Fruit fly (Drosophila melanogaster) whole organism, embryonic: ENCODE results near the gene CG9733.

Source experiments
- Aef1 ChIP-seq: fragments of 200-800 bp; sonication (Bioruptor generic); IDR thresholded peaks from 3 replicates; pipeline ENCODE4 v1.3.6; 2022; ENCODE audit warnings: missing biosample characterization, missing genetic modification characterization
- Asciz ChIP-seq: fragments of 200-800 bp; sonication (Bioruptor generic); optimal IDR thresholded peaks from 2 replicates; lab custom pipeline; 2017; ENCODE audit warnings: missing biosample characterization, mild to moderate bottlenecking, missing genetic modification characterization, missing genetic modification reagents
- Atf6 ChIP-seq: fragments of 200-800 bp; sonication (Bioruptor generic); IDR thresholded peaks from 2 replicates; pipeline ENCODE4 v1.3.6; 2022; ENCODE audit warnings: missing biosample characterization, missing genetic modification characterization
- Bdp1 ChIP-seq: fragments of 200-800 bp; sonication (Bioruptor generic); optimal IDR thresholded peaks from 3 replicates; lab custom pipeline; 2016; ENCODE audit warnings: missing biosample characterization, missing genetic modification characterization
- CG1529 ChIP-seq: fragments of 200-800 bp; sonication (Bioruptor generic); optimal IDR thresholded peaks from 3 replicates; lab custom pipeline; 2018; ENCODE audit warnings: missing biosample characterization, missing genetic modification characterization
- CG1647 ChIP-seq: fragments of 200-800 bp; sonication (Bioruptor generic); optimal IDR thresholded peaks from 3 replicates; lab custom pipeline; 2016; ENCODE audit warnings: missing biosample characterization, missing genetic modification characterization
- CG17328 ChIP-seq: fragments of 200-800 bp; sonication (Bioruptor generic); IDR thresholded peaks from 2 replicates; pipeline ENCODE4 v1.3.6; 2022; ENCODE audit warnings: missing biosample characterization, missing genetic modification characterization
- CG17829 ChIP-seq: fragments of 200-800 bp; optimal IDR thresholded peaks from 2 replicates; lab custom pipeline; 2019; ENCODE audit warnings: missing biosample characterization, mild to moderate bottlenecking, missing genetic modification characterization, moderate library complexity
- CG3995 ChIP-seq: fragments of 200-800 bp; sonication (Bioruptor generic); optimal IDR thresholded peaks from 3 replicates; lab custom pipeline; 2016; ENCODE audit warnings: missing biosample characterization, missing genetic modification characterization
- CG4404 ChIP-seq: fragments of 200-800 bp; sonication (Bioruptor generic); IDR thresholded peaks from 2 replicates; pipeline ENCODE4 v1.3.6; 2022; ENCODE audit warnings: missing biosample characterization, missing genetic modification characterization
- CG4424 ChIP-seq: fragments of 200-800 bp; sonication (Bioruptor generic); optimal IDR thresholded peaks from 3 replicates; lab custom pipeline; 2016; ENCODE audit warnings: missing biosample characterization, missing genetic modification characterization
- CG4617 ChIP-seq: fragments of 200-800 bp; sonication (Bioruptor generic); optimal IDR thresholded peaks from 3 replicates; lab custom pipeline; 2016; ENCODE audit warnings: missing biosample characterization, missing genetic modification characterization, borderline replicate concordance
- CG6689 ChIP-seq: fragments of 200-800 bp; sonication (Bioruptor generic); IDR thresholded peaks from 2 replicates; pipeline ENCODE4 v1.3.6; 2022; ENCODE audit warnings: missing biosample characterization, missing genetic modification characterization
- CG8359 ChIP-seq: fragments of 200-800 bp; sonication (Bioruptor generic); optimal IDR thresholded peaks from 2 replicates; lab custom pipeline; 2017; ENCODE audit warnings: missing biosample characterization, mild to moderate bottlenecking, missing genetic modification characterization, borderline replicate concordance
- CG9609 ChIP-seq: fragments of 200-800 bp; sonication (Bioruptor generic); optimal IDR thresholded peaks from 3 replicates; lab custom pipeline; 2016; ENCODE audit warnings: missing biosample characterization, missing genetic modification characterization
- CG9727 ChIP-seq: fragments of 200-800 bp; sonication (Bioruptor generic); optimal IDR thresholded peaks from 3 replicates; lab custom pipeline; 2017; ENCODE audit warnings: missing biosample characterization, mild to moderate bottlenecking, missing genetic modification characterization
- CHES-1-like ChIP-seq: fragments of 200-800 bp; sonication (Bioruptor generic); optimal IDR thresholded peaks from 2 replicates; lab custom pipeline; 2016; ENCODE audit warnings: missing biosample characterization, missing genetic modification characterization
- CkIIα-i1 ChIP-seq: fragments of 200-800 bp; sonication (Bioruptor generic); IDR thresholded peaks from 2 replicates; pipeline ENCODE4 v1.3.6; 2022; ENCODE audit warnings: missing biosample characterization, missing genetic modification characterization
- Deaf1 ChIP-seq: fragments of 200-800 bp; optimal IDR thresholded peaks from 3 replicates; lab custom pipeline; 2019; ENCODE audit warnings: missing biosample characterization, mild to moderate bottlenecking, missing genetic modification characterization, moderate library complexity
- Doc3 ChIP-seq: fragments of 200-800 bp; sonication (Bioruptor generic); IDR thresholded peaks from 3 replicates; pipeline ENCODE4 v1.3.6; 2022; ENCODE audit warnings: missing biosample characterization, missing genetic modification characterization; ENCODE audit not compliant: partially characterized antibody
- Drgx ChIP-seq: fragments of 200-800 bp; sonication (Bioruptor generic); IDR thresholded peaks from 2 replicates; pipeline ENCODE4 v1.3.6; 2022; ENCODE audit warnings: missing biosample characterization, missing genetic modification characterization
- Ets97D ChIP-seq: fragments of 200-800 bp; sonication (Bioruptor generic); optimal IDR thresholded peaks from 3 replicates; lab custom pipeline; 2016; ENCODE audit warnings: missing biosample characterization, missing genetic modification characterization
- Fer3 ChIP-seq: fragments of 200-800 bp; sonication (Bioruptor generic); optimal IDR thresholded peaks from 2 replicates; lab custom pipeline; 2018; ENCODE audit warnings: missing biosample characterization, mild to moderate bottlenecking, missing genetic modification characterization, moderate library complexity
- Gug ChIP-seq: fragments of 200-800 bp; sonication (Bioruptor generic); IDR thresholded peaks from 4 replicates; pipeline ENCODE4 v1.3.6; 2022; ENCODE audit warnings: missing biosample characterization, missing genetic modification characterization
- HHEX ChIP-seq: fragments of 200-800 bp; sonication (Bioruptor generic); optimal IDR thresholded peaks from 3 replicates; lab custom pipeline; 2017; ENCODE audit warnings: missing biosample characterization, mild to moderate bottlenecking, missing genetic modification characterization, missing genetic modification reagents
- Hand ChIP-seq: fragments of 200-800 bp; sonication (Bioruptor generic); optimal IDR thresholded peaks from 2 replicates; lab custom pipeline; 2017; ENCODE audit warnings: mild to moderate bottlenecking, missing biosample characterization, missing genetic modification reagents, missing genetic modification characterization
- HmgD ChIP-seq: fragments of 200-800 bp; sonication (Bioruptor generic); optimal IDR thresholded peaks from 3 replicates; lab custom pipeline; 2016; ENCODE audit warnings: missing biosample characterization, missing genetic modification characterization
- HmgZ ChIP-seq: fragments of 200-800 bp; sonication (Bioruptor generic); optimal IDR thresholded peaks from 2 replicates; lab custom pipeline; 2018; ENCODE audit warnings: missing biosample characterization, mild to moderate bottlenecking, missing genetic modification characterization
- Hr78 ChIP-seq, 2 experiments: fragments of 200-800 bp in 1 of 2; fragments of >200 bp in 1 of 2; sonication (Bioruptor generic) in 1 of 2; optimal IDR thresholded peaks; 2 replicates each; lab custom pipeline; 2017 to 2019; ENCODE audit warnings: missing biosample characterization in 2 of 2, missing genetic modification characterization in 2 of 2, mild to moderate bottlenecking in 1 of 2, moderate library complexity in 1 of 2
- Mrtf ChIP-seq: fragments of 200-800 bp; sonication (Bioruptor generic); IDR thresholded peaks from 3 replicates; pipeline ENCODE4 v1.3.6; 2022; ENCODE audit warnings: missing biosample characterization, missing genetic modification characterization
- NK7.1 ChIP-seq: fragments of 200-800 bp; sonication (Bioruptor generic); optimal IDR thresholded peaks from 3 replicates; lab custom pipeline; 2016; ENCODE audit warnings: missing biosample characterization, missing genetic modification characterization
- Nf-YB ChIP-seq: fragments of 200-800 bp; sonication (Bioruptor generic); optimal IDR thresholded peaks from 3 replicates; lab custom pipeline; 2019; ENCODE audit warnings: missing biosample characterization, mild to moderate bottlenecking, missing genetic modification characterization, moderate library complexity
- Nf-YC ChIP-seq: fragments of 200-800 bp; optimal IDR thresholded peaks from 3 replicates; lab custom pipeline; 2019; ENCODE audit warnings: missing biosample characterization, mild to moderate bottlenecking, missing genetic modification characterization, moderate library complexity
- Oli ChIP-seq: fragments of 200-800 bp; sonication (Bioruptor generic); optimal IDR thresholded peaks from 2 replicates; lab custom pipeline; 2018; ENCODE audit warnings: missing biosample characterization, mild to moderate bottlenecking, missing genetic modification characterization, moderate library complexity
- Sox102F ChIP-seq: fragments of 200-800 bp; sonication (Bioruptor generic); optimal IDR thresholded peaks from 2 replicates; lab custom pipeline; 2018; ENCODE audit warnings: missing biosample characterization, mild to moderate bottlenecking, missing genetic modification characterization, moderate library complexity
- Spps ChIP-seq: fragments of 200-800 bp; sonication (Bioruptor generic); optimal IDR thresholded peaks from 2 replicates; lab custom pipeline; 2018; ENCODE audit warnings: missing biosample characterization, mild to moderate bottlenecking, missing genetic modification characterization
- abd-A ChIP-seq: fragments of 200-800 bp; sonication (Bioruptor generic); optimal IDR thresholded peaks from 3 replicates; lab custom pipeline; 2019; ENCODE audit warnings: missing biosample characterization, mild to moderate bottlenecking, missing genetic modification characterization, moderate library complexity
- ap ChIP-seq: fragments of 200-800 bp; sonication (Bioruptor generic); IDR thresholded peaks from 2 replicates; pipeline ENCODE4 v1.3.6; 2022; ENCODE audit warnings: missing biosample characterization, missing genetic modification characterization
- ase ChIP-seq: fragments of 200-800 bp; sonication (Bioruptor generic); IDR thresholded peaks from 3 replicates; pipeline ENCODE4 v1.3.6; 2022; ENCODE audit warnings: missing biosample characterization, missing genetic modification characterization
- cwo ChIP-seq: fragments of 200-800 bp; sonication (Bioruptor generic); optimal IDR thresholded peaks from 3 replicates; lab custom pipeline; 2017; ENCODE audit warnings: missing biosample characterization, missing genetic modification characterization, mild to moderate bottlenecking, moderate library complexity, missing genetic modification reagents
- en ChIP-seq: fragments of 200-800 bp; sonication (Bioruptor generic); optimal IDR thresholded peaks from 2 replicates; lab custom pipeline; 2016; ENCODE audit warnings: missing biosample characterization, missing genetic modification characterization
- gcm ChIP-seq: fragments of 200-800 bp; sonication (Bioruptor generic); optimal IDR thresholded peaks from 2 replicates; lab custom pipeline; 2019; ENCODE audit warnings: missing biosample characterization, mild to moderate bottlenecking, missing genetic modification characterization, moderate library complexity
- inv ChIP-seq: fragments of 200-800 bp; sonication (Bioruptor generic); IDR thresholded peaks from 2 replicates; pipeline ENCODE4 v1.3.6; 2022; ENCODE audit warnings: missing biosample characterization, missing genetic modification characterization; ENCODE audit not compliant: partially characterized antibody
- jigr1 ChIP-seq: fragments of 200-800 bp; sonication (Bioruptor generic); IDR thresholded peaks from 3 replicates; pipeline ENCODE4 v1.3.6; 2022; ENCODE audit warnings: missing biosample characterization, missing genetic modification characterization
- kay ChIP-seq: fragments of 200-800 bp; sonication (Bioruptor generic); optimal IDR thresholded peaks from 2 replicates; lab custom pipeline; 2016; ENCODE audit warnings: missing biosample characterization, missing genetic modification characterization
- lmd ChIP-seq: fragments of 200-800 bp; sonication (Bioruptor generic); IDR thresholded peaks from 2 replicates; pipeline ENCODE4 v1.3.6; 2022; ENCODE audit warnings: missing biosample characterization, missing genetic modification characterization
- luna ChIP-seq: fragments of 200-800 bp; sonication (Bioruptor generic); optimal IDR thresholded peaks from 2 replicates; lab custom pipeline; 2016; ENCODE audit warnings: missing biosample characterization, missing genetic modification characterization
- maf-S ChIP-seq: fragments of 200-800 bp; sonication (Bioruptor generic); optimal IDR thresholded peaks from 2 replicates; lab custom pipeline; 2016; ENCODE audit warnings: missing biosample characterization, missing genetic modification characterization
- nau ChIP-seq: fragments of 200-800 bp; sonication (Bioruptor generic); optimal IDR thresholded peaks from 3 replicates; lab custom pipeline; 2017; ENCODE audit warnings: missing biosample characterization, mild to moderate bottlenecking, missing genetic modification characterization, missing genetic modification reagents
- oc ChIP-seq: fragments of 200-800 bp; sonication (Bioruptor generic); optimal IDR thresholded peaks from 2 replicates; lab custom pipeline; 2018; ENCODE audit warnings: missing biosample characterization, mild to moderate bottlenecking, missing genetic modification characterization, moderate library complexity
- sens-2 ChIP-seq: fragments of 200-800 bp; sonication (Bioruptor generic); IDR thresholded peaks from 2 replicates; pipeline ENCODE4 v1.3.6; 2022; ENCODE audit warnings: missing biosample characterization, missing genetic modification characterization

CG9733 gene

DNA sequence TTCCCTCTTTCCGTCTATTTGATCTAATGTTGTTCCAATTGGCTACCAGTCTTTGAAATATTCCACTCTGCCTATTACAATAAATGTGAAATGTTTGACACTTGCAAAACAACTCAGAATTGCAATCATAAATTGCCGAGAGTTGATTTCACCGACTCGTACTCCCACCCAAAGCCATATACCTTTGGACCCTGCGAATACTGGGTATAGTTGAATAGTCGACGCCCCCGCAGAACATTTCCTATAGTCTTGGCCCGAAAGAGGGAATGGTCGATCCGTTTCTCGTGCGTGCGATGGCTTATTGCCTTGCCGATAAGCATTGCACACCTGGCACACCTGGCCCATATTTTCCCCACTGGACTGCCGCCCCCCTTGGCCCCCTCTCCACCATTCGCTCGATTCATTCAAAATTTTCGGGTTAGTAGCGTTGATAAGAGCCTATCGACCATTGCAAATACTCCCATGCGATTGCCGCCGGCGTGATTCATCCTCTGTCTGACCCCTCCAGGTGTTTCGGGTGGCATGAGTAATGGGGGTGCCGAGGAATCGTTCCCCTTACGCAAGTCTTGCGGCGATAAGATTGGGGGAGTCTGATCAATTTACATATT lies 46.3 kb downstream of the CG9733 start (continued):
- TF ChIP-seq Atf6 (GFP tag; lab: Robert Waterston, UW) (peak; percentile 34; the same call in 1 of the 2 replicates), CG17328 (GFP tag; lab: Robert Waterston, UW) (no peak), Ets97D (GFP tag; lab: Kevin White, UChicago) (no peak), Nf-YB (GFP tag; lab: Kevin White, UChicago) (no peak), CG1647 (no peak), Hr78 (GFP tag; optimal IDR thresholded peaks at IDR 0.05; lab: Kevin White, UChicago) (peak in 1 of 2 experiments; percentile 46), Asciz (GFP tag; lab: Kevin White, UChicago) (no peak), CG8359 (GFP tag; lab: Kevin White, UChicago) (no peak), lmd (GFP tag; lab: Robert Waterston, UW) (peak; percentile 36), NK7.1 (GFP tag; lab: Kevin White, UChicago) (no peak), maf-S (no peak), CkIIα-i1 (GFP tag; lab: Robert Waterston, UW) (no peak), Fer3 (no peak), nau (GFP tag; lab: Kevin White, UChicago) (no peak), Mrtf (GFP tag; lab: Robert Waterston, UW) (no peak), Spps (no peak), ap (no peak), en (no peak), Hand (GFP tag; lab: Kevin White, UChicago) (no peak), CG17829 (tag; lab: Kevin White, UChicago) (no peak), HHEX (GFP tag; lab: Kevin White, UChicago) (no peak), Sox102F (GFP tag; lab: Kevin White, UChicago) (peak; percentile 37), Drgx (GFP tag; lab: Robert Waterston, UW) (no peak), Nf-YC (tag; lab: Kevin White, UChicago) (no peak), CG3995 (GFP tag; lab: Kevin White, UChicago) (no peak), Gug (GFP tag; lab: Robert Waterston, UW) (no peak; the same call in 3 of the 4 replicates), Aef1 (GFP tag; lab: Robert Waterston, UW) (no peak), Deaf1 (tag; lab: Kevin White, UChicago) (no peak), jigr1 (no peak), sens-2 (GFP tag; lab: Robert Waterston, UW) (no peak), CG4617 (GFP tag; lab: Kevin White, UChicago) (no peak), Oli (tag; lab: Kevin White, UChicago) (peak; percentile 8), HmgZ (tag; lab: Kevin White, UChicago) (no peak), HmgD (GFP tag; lab: Kevin White, UChicago) (no peak), cwo (peak; percentile 82), inv (GFP tag; lab: Robert Waterston, UW) (no peak), gcm (no peak), CHES-1-like (GFP tag; lab: Kevin White, UChicago) (peak; percentile 15), kay (GFP tag; lab: Kevin White, UChicago) (no peak), oc (tag; lab: Kevin White, UChicago) (no peak), CG9727 (GFP tag; lab: Kevin White, UChicago) (no peak), CG4424 (peak; percentile 3), abd-A (tag; lab: Kevin White, UChicago) (no peak), Doc3 (GFP tag; lab: Robert Waterston, UW) (no peak), CG1529 (GFP tag; lab: Kevin White, UChicago) (no peak), luna (GFP tag; lab: Kevin White, UChicago) (no peak), CG4404 (GFP tag; lab: Robert Waterston, UW) (no peak), CG6689 (peak; percentile 21; the same call in 1 of the 2 replicates), ase (GFP tag; lab: Robert Waterston, UW) (no peak), Bdp1 (GFP tag; lab: Kevin White, UChicago) (no peak), CG9609 (no peak)
